Worm (Caenorhabditis elegans) whole organism, mixed stage, embryonic: ENCODE measurements around the gene H09F14.1.

Source experiments
- bed-3 ChIP-seq: fragments of 200-800 bp; sonication (Bioruptor generic); optimal IDR thresholded peaks from 3 replicates; lab custom pipeline; 2018; ENCODE audit warnings: mild to moderate bottlenecking, missing genetic modification characterization, moderate library complexity, missing compliant biosample characterization
- ceh-83 ChIP-seq: fragments of 200-800 bp; sonication (Bioruptor generic); optimal IDR thresholded peaks from 2 replicates; lab custom pipeline; 2018; ENCODE audit warnings: mild to moderate bottlenecking, missing genetic modification characterization, missing compliant biosample characterization
- ces-1 ChIP-seq: fragments of 150-350 bp; optimal IDR thresholded peaks from 2 replicates; lab custom pipeline; 2014; ENCODE audit warnings: missing biosample characterization, missing genetic modification reagents, missing genetic modification characterization
- drap-1 ChIP-seq: fragments of 200-800 bp; sonication (Bioruptor generic); optimal IDR thresholded peaks from 3 replicates; lab custom pipeline; 2018; ENCODE audit warnings: mild to moderate bottlenecking, missing genetic modification characterization, missing compliant biosample characterization
- elt-3 ChIP-seq: fragments of 150-350 bp; optimal IDR thresholded peaks from 2 replicates; lab custom pipeline; 2014; ENCODE audit warnings: missing biosample characterization, missing genetic modification characterization
- lin-32 ChIP-seq: fragments of 200-800 bp; sonication (Bioruptor generic); optimal IDR thresholded peaks from 2 replicates; lab custom pipeline; 2018; ENCODE audit warnings: mild to moderate bottlenecking, missing genetic modification characterization, missing compliant biosample characterization
- lsy-2 ChIP-seq: fragments of 150-350 bp; optimal IDR thresholded peaks from 2 replicates; lab custom pipeline; 2014; ENCODE audit warnings: missing biosample characterization, missing genetic modification characterization
- nhr-237 ChIP-seq: fragments of 150-350 bp; optimal IDR thresholded peaks from 2 replicates; lab custom pipeline; 2014; ENCODE audit warnings: missing biosample characterization, missing genetic modification characterization
- nhr-76 ChIP-seq: sonication (generic microtip); optimal IDR thresholded peaks from 2 replicates; lab custom pipeline; 2017; ENCODE audit warnings: missing biosample characterization, missing genetic modification characterization
- pha-4 ChIP-seq: fragments of 150-350 bp; optimal IDR thresholded peaks from 2 replicates; lab custom pipeline; 2018; ENCODE audit warnings: missing biosample characterization, missing genetic modification reagents, missing genetic modification characterization
- snpc-4 ChIP-seq: fragments of 150-350 bp; optimal IDR thresholded peaks from 2 replicates; lab custom pipeline; 2014; ENCODE audit warnings: missing biosample characterization, missing genetic modification characterization
- unc-120 ChIP-seq: sonication (generic microtip); optimal IDR thresholded peaks from 2 replicates; lab custom pipeline; 2017; ENCODE audit warnings: missing genetic modification characterization, missing compliant biosample characterization; ENCODE audit not compliant: poor library complexity, severe bottlenecking
- unc-39 ChIP-seq: fragments of 150-350 bp; optimal IDR thresholded peaks from 2 replicates; lab custom pipeline; 2014; ENCODE audit warnings: missing biosample characterization, missing genetic modification characterization
- ztf-11 ChIP-seq: fragments of 150-350 bp; optimal IDR thresholded peaks from 2 replicates; lab custom pipeline; 2014; ENCODE audit warnings: missing biosample characterization, missing genetic modification characterization

- TF ChIP-seq elt-3 (tag; lab: Kevin White, UChicago): no peak
- TF ChIP-seq drap-1 (GFP tag; lab: Kevin White, UChicago): no peak
- no peak for TF ChIP-seq nhr-76 (tag; lab: Kevin White, UChicago)
- TF ChIP-seq unc-39 (tag; lab: Kevin White, UChicago): no peak
- no peak for TF ChIP-seq nhr-237 (tag; lab: Kevin White, UChicago)
- no peak for TF ChIP-seq ztf-11 (tag; lab: Kevin White, UChicago)
- TF ChIP-seq lsy-2 (tag; lab: Kevin White, UChicago): no peak
- no peak for TF ChIP-seq bed-3 (GFP tag; lab: Kevin White, UChicago)
- TF ChIP-seq ceh-83: no peak
- TF ChIP-seq snpc-4 (tag; lab: Kevin White, UChicago): no peak
- TF ChIP-seq ces-1: no peak
- no peak for TF ChIP-seq pha-4 (tag; lab: Kevin White, UChicago)
- TF ChIP-seq unc-120 (tag; lab: Kevin White, UChicago): no peak
- no peak for TF ChIP-seq lin-32
Observed at ce11 chrV:10571523-10571922, 43.9 kb downstream of the H09F14.1 start.
